Worm (Caenorhabditis elegans) whole organism, early embryonic: Measurements from ENCODE around the gene C12D5.3.

Experiments used
- aly-1 ChIP-seq: sonication (generic microtip); optimal IDR thresholded peaks from 2 replicates; lab custom pipeline; 2016; ENCODE audit warnings: missing genetic modification characterization, missing compliant biosample characterization
- ama-1 ChIP-seq: fragments of 150-350 bp; optimal IDR thresholded peaks from 2 replicates; lab custom pipeline; 2014
- hmg-4 ChIP-seq: fragments of 200-800 bp; sonication (Bioruptor generic); optimal IDR thresholded peaks from 2 replicates; lab custom pipeline; 2018; ENCODE audit warnings: mild to moderate bottlenecking, missing genetic modification characterization, missing compliant biosample characterization
- tbx-37 ChIP-seq: fragments of 200-800 bp; sonication (Bioruptor generic); conservative IDR thresholded peaks from 2 replicates; pipeline ENCODE4 v1.3.6; 2022; ENCODE audit warnings: missing genetic modification reagents, missing genetic modification characterization, missing compliant biosample characterization
- tra-4 ChIP-seq: sonication (generic microtip); optimal IDR thresholded peaks from 2 replicates; lab custom pipeline; 2017; ENCODE audit warnings: missing genetic modification characterization, missing compliant biosample characterization

DNA sequence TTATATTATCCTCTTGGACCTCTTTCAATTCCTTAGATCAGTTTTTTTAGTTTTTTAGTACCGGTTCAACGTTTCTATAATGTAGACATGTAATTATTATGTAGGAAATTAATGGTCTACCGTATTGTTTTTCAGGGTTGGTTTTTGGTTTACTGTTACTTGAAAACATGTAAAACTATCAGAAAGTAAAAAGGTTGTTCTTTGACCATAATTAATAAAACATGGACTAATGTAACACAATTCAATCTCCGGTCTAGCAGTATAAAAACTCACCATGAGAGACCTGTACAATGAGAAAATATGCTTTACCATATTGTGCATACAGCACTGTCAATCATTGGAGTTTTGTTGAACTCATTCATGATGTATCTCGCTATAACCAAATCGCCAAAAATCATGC is 40.5 kb upstream of the C12D5.3 start, which contains the start of gene srd-29:
- TF ChIP-seq ama-1 (lab: Kevin White, UChicago) (no peak), tbx-37 (GFP tag; lab: Robert Waterston, UW) (no peak), hmg-4 (GFP tag; lab: Kevin White, UChicago) (no peak), aly-1 (no peak), tra-4 (no peak)
